Worm (Caenorhabditis elegans): ENCODE data around the gene slc-9B.2.

The slc-9B.2 gene

DNA sequence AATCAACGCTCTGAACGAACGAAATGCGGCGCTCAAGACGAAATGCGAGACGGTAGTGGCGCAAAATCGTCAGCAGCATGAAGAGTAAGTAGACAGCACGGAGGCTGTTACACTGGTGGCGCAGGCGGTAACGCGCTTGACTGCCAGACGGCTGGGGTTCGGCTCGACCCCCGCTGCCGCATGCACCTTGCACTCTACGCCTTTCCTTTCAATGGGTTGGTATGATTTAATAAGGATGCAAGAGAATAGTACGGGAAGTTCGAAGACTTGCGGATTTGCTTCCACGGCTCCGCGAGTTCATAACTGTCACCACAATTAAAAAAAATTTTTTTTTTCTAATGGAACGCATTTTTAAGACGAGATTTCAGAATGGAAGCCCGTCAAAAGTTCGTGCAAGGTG, 31.2 kb downstream of the slc-9B.2 start (continued):
- TF ChIP-seq let-607 (tag; optimal IDR thresholded peaks at IDR 0.05) (peak; percentile 44 to 66), ztf-18 (tag; optimal IDR thresholded peaks at IDR 0.05) (peak; percentile 76), Y53G8AR.9 (GFP tag; conservative IDR thresholded peaks at IDR 0.05) (peak; percentile 83), rec-8 (tag; optimal IDR thresholded peaks at IDR 0.05) (peak; percentile 81 to 89), egl-18 (GFP tag; IDR thresholded peaks at IDR 0.05) (peak; percentile 61; the same call in 1 of the 2 replicates), F23B12.7 (tag; optimal IDR thresholded peaks at IDR 0.05; ENCODE audit: insufficient read depth) (peak; percentile 87), attf-3 (GFP tag; conservative IDR thresholded peaks at IDR 0.05) (no peak), C06A6.2 (GFP tag; conservative IDR thresholded peaks at IDR 0.05) (peak; percentile 59; the same call in 1 of the 2 replicates), ekl-4 (GFP tag; IDR thresholded peaks at IDR 0.05) (peak; percentile 73), atf-7 (tag; optimal IDR thresholded peaks at IDR 0.05) (peak; percentile 68), lin-26 (GFP tag; IDR thresholded peaks at IDR 0.05) (peak; percentile 93), ztf-28 (GFP tag; IDR thresholded peaks at IDR 0.05) (peak; percentile 88), nfyb-1 (GFP tag; IDR thresholded peaks at IDR 0.05) (peak; percentile 88), madf-3 (GFP tag; IDR thresholded peaks at IDR 0.05) (peak; percentile 69; the same call in 1 of the 2 replicates), nhr-179 (tag; optimal IDR thresholded peaks at IDR 0.05) (peak; percentile 44), B0261.1 (tag; optimal IDR thresholded peaks at IDR 0.05) (peak; percentile 94), ama-1 (optimal IDR thresholded peaks at IDR 0.05) (no peak), ama-1 (GFP tag; optimal IDR thresholded peaks at IDR 0.05) (peak; percentile 51 to 59), F52B5.7 (tag; optimal IDR thresholded peaks at IDR 0.05) (peak; percentile 92), mcd-1 (GFP tag; IDR thresholded peaks at IDR 0.05) (peak; percentile 83), F22D6.2 (tag; optimal IDR thresholded peaks at IDR 0.05) (peak; percentile 27), akir-1 (GFP tag; optimal IDR thresholded peaks at IDR 0.05) (no peak), unc-62 (GFP tag; optimal IDR thresholded peaks at IDR 0.05) (no peak), nfya-1 (tag; optimal IDR thresholded peaks at IDR 0.05; ENCODE audit: borderline replicate concordance, insufficient read depth) (no peak), attf-6 (GFP tag; IDR thresholded peaks at IDR 0.05) (peak; percentile 88), cebp-2 (GFP tag; IDR thresholded peaks at IDR 0.05) (peak; percentile 87), ztf-3 (GFP tag; optimal IDR thresholded peaks at IDR 0.05) (peak; percentile 23), tbp1 (GFP tag; optimal IDR thresholded peaks at IDR 0.05) (peak; percentile 91), lir-1 (GFP tag; conservative IDR thresholded peaks at IDR 0.05) (no peak), ceh-27 (GFP tag; optimal IDR thresholded peaks at IDR 0.05) (peak; percentile 93), tbx-9 (tag; optimal IDR thresholded peaks at IDR 0.05; ENCODE audit: borderline replicate concordance) (no peak), aptf-3 (GFP tag; IDR thresholded peaks at IDR 0.05) (0 out of 2 replicates have a peak, but pooled peaks have one; percentile 35), lin-54 (GFP tag; optimal IDR thresholded peaks at IDR 0.05) (peak; percentile 76), sea-2 (GFP tag; IDR thresholded peaks at IDR 0.05) (0 out of 2 replicates have a peak, but pooled peaks have one; percentile 29), lin-35 (GFP tag; optimal IDR thresholded peaks at IDR 0.05) (no peak), ceh-58 (GFP tag; IDR thresholded peaks at IDR 0.05) (no peak), nhr-120 (GFP tag; IDR thresholded peaks at IDR 0.05) (no peak), ccch-3 (GFP tag; optimal IDR thresholded peaks at IDR 0.05) (peak; percentile 32), lsl-1 (GFP tag; optimal IDR thresholded peaks at IDR 0.05) (peak; percentile 54), ztf-26 (tag; optimal IDR thresholded peaks at IDR 0.05) (peak; percentile 86), attf-5 (GFP tag; optimal IDR thresholded peaks at IDR 0.05) (peak; percentile 83), egl-44 (GFP tag; IDR thresholded peaks at IDR 0.05) (peak; percentile 92), rcor-1 (GFP tag; IDR thresholded peaks at IDR 0.05) (peak; percentile 72), T07F8.4 (tag; optimal IDR thresholded peaks at IDR 0.05) (peak; percentile 82), nhr-27 (tag; optimal IDR thresholded peaks at IDR 0.05) (peak; percentile 67), T26A5.8 (tag; optimal IDR thresholded peaks at IDR 0.05) (peak; percentile 85), chd-7 (tag; optimal IDR thresholded peaks at IDR 0.05) (peak; percentile 84), hsf-1 (GFP tag; IDR thresholded peaks at IDR 0.05) (0 out of 2 replicates have a peak, but pooled peaks have one; percentile 46)

Data from whole organism, young adult.